Fruit fly (Drosophila melanogaster): ENCODE measurements around the gene CG4367.

- TF ChIP-seq CG3065 (GFP tag; optimal IDR thresholded peaks at IDR 0.05), result no peak
- no peak for TF ChIP-seq CG6854 (GFP tag; optimal IDR thresholded peaks at IDR 0.05)
Measured at dm6 chr3R:20292030-20292879, 12.5 kb downstream of the CG4367 start.
